Fruit fly (Drosophila melanogaster) whole organism, embryonic: ENCODE data around the gene UbcE2H.

Experiments
- Asciz ChIP-seq: fragments of 200-800 bp; sonication (Bioruptor generic); optimal IDR thresholded peaks from 2 replicates; lab custom pipeline; 2017; ENCODE audit warnings: missing biosample characterization, mild to moderate bottlenecking, missing genetic modification characterization, missing genetic modification reagents
- Awh ChIP-seq: fragments of 200-800 bp; sonication (Bioruptor generic); IDR thresholded peaks from 2 replicates; pipeline ENCODE4, ENCODE4 v1.3.6; 2022; ENCODE audit warnings: missing biosample characterization, missing genetic modification characterization
- Blimp-1 ChIP-seq: fragments of 200-800 bp; sonication (Bioruptor generic); optimal IDR thresholded peaks from 3 replicates; lab custom pipeline; 2018; ENCODE audit warnings: missing biosample characterization, missing genetic modification characterization, mild to moderate bottlenecking, moderate library complexity, missing genetic modification reagents
- CG10462 ChIP-seq: fragments of 200-800 bp; sonication (Bioruptor generic); optimal IDR thresholded peaks from 2 replicates; lab custom pipeline; 2016; ENCODE audit warnings: missing biosample characterization, missing genetic modification characterization
- CG11696 ChIP-seq: fragments of 200-800 bp; sonication (Bioruptor generic); IDR thresholded peaks from 2 replicates; pipeline ENCODE4 v1.3.6; 2022; ENCODE audit warnings: missing biosample characterization, missing genetic modification characterization
- CG12299 ChIP-seq: fragments of 200-800 bp; sonication (Bioruptor generic); optimal IDR thresholded peaks from 2 replicates; lab custom pipeline; 2018; ENCODE audit warnings: missing biosample characterization, mild to moderate bottlenecking, missing genetic modification characterization
- CG14667 ChIP-seq: fragments of 200-800 bp; sonication (Bioruptor generic); IDR thresholded peaks from 2 replicates; pipeline ENCODE4 v1.3.6; 2022; ENCODE audit warnings: missing biosample characterization, missing genetic modification characterization
- CG14965 ChIP-seq: fragments of 200-800 bp; sonication (Bioruptor generic); optimal IDR thresholded peaks from 2 replicates; lab custom pipeline; 2016; ENCODE audit warnings: missing biosample characterization, missing genetic modification characterization, borderline replicate concordance
- CG17328 ChIP-seq: fragments of 200-800 bp; sonication (Bioruptor generic); IDR thresholded peaks from 2 replicates; pipeline ENCODE4 v1.3.6; 2022; ENCODE audit warnings: missing biosample characterization, missing genetic modification characterization
- CG18262 ChIP-seq: fragments of 200-800 bp; optimal IDR thresholded peaks from 3 replicates; lab custom pipeline; 2019; ENCODE audit warnings: missing biosample characterization, mild to moderate bottlenecking, missing genetic modification characterization, moderate library complexity
- CG18764 ChIP-seq: fragments of 200-800 bp; sonication (Bioruptor generic); optimal IDR thresholded peaks from 3 replicates; lab custom pipeline; 2016; ENCODE audit warnings: missing biosample characterization, missing genetic modification characterization
- CG2120 ChIP-seq: fragments of 200-800 bp; sonication (Bioruptor generic); optimal IDR thresholded peaks from 3 replicates; lab custom pipeline; 2016; ENCODE audit warnings: missing biosample characterization, missing genetic modification characterization
- CG2875 ChIP-seq: fragments of 200-800 bp; sonication (Bioruptor generic); optimal IDR thresholded peaks from 2 replicates; lab custom pipeline; 2017; ENCODE audit warnings: missing biosample characterization, mild to moderate bottlenecking, missing genetic modification characterization, missing genetic modification reagents
- CG30020 ChIP-seq: fragments of 200-800 bp; optimal IDR thresholded peaks from 2 replicates; lab custom pipeline; 2019; ENCODE audit warnings: missing biosample characterization, mild to moderate bottlenecking, missing genetic modification characterization, moderate library complexity
- CG31224 ChIP-seq: fragments of 200-800 bp; sonication (Bioruptor generic); IDR thresholded peaks from 2 replicates; pipeline ENCODE4 v1.3.6; 2022; ENCODE audit warnings: missing biosample characterization, missing genetic modification characterization
- CG4730 ChIP-seq: fragments of 200-800 bp; sonication (Bioruptor generic); IDR thresholded peaks from 2 replicates; pipeline ENCODE4 v1.3.6; 2022; ENCODE audit warnings: missing biosample characterization, missing genetic modification characterization
- CG6813 ChIP-seq: fragments of 200-800 bp; sonication (Bioruptor generic); optimal IDR thresholded peaks from 2 replicates; lab custom pipeline; 2017; ENCODE audit warnings: missing biosample characterization, missing genetic modification characterization, mild to moderate bottlenecking, moderate library complexity, missing genetic modification reagents
- CG7357 ChIP-seq: fragments of 200-800 bp; sonication (Bioruptor generic); IDR thresholded peaks from 3 replicates; pipeline ENCODE4 v1.3.6; 2022; ENCODE audit warnings: missing biosample characterization, missing genetic modification characterization
- CG8089 ChIP-seq: fragments of 200-800 bp; sonication (Bioruptor generic); optimal IDR thresholded peaks from 3 replicates; lab custom pipeline; 2016; ENCODE audit warnings: missing biosample characterization, missing genetic modification characterization
- CG8388 ChIP-seq: fragments of 200-800 bp; sonication (Bioruptor generic); optimal IDR thresholded peaks from 2 replicates; lab custom pipeline; 2019; ENCODE audit warnings: missing biosample characterization, mild to moderate bottlenecking, missing genetic modification characterization, moderate library complexity
- CG8765 ChIP-seq: fragments of 200-800 bp; sonication (Bioruptor generic); IDR thresholded peaks from 2 replicates; pipeline ENCODE4 v1.3.6; 2022; ENCODE audit warnings: missing biosample characterization, missing genetic modification characterization
- CG9817 ChIP-seq: fragments of 200-800 bp; sonication (Bioruptor generic); optimal IDR thresholded peaks from 2 replicates; lab custom pipeline; 2018; ENCODE audit warnings: missing biosample characterization, mild to moderate bottlenecking, missing genetic modification characterization, moderate library complexity
- Dek ChIP-seq: fragments of 200-800 bp; sonication (Bioruptor generic); optimal IDR thresholded peaks from 3 replicates; lab custom pipeline; 2019; ENCODE audit warnings: missing biosample characterization, mild to moderate bottlenecking, missing genetic modification characterization, moderate library complexity
- Dll ChIP-seq: fragments of 200-800 bp; sonication (Bioruptor generic); IDR thresholded peaks from 4 replicates; pipeline ENCODE4 v1.3.6; 2022; ENCODE audit warnings: missing biosample characterization, missing genetic modification characterization; ENCODE audit not compliant: partially characterized antibody
- Ets97D ChIP-seq: fragments of 200-800 bp; sonication (Bioruptor generic); optimal IDR thresholded peaks from 3 replicates; lab custom pipeline; 2016; ENCODE audit warnings: missing biosample characterization, missing genetic modification characterization
- Fer3 ChIP-seq: fragments of 200-800 bp; sonication (Bioruptor generic); optimal IDR thresholded peaks from 2 replicates; lab custom pipeline; 2018; ENCODE audit warnings: missing biosample characterization, mild to moderate bottlenecking, missing genetic modification characterization, moderate library complexity
- HHEX ChIP-seq: fragments of 200-800 bp; sonication (Bioruptor generic); optimal IDR thresholded peaks from 3 replicates; lab custom pipeline; 2017; ENCODE audit warnings: missing biosample characterization, mild to moderate bottlenecking, missing genetic modification characterization, missing genetic modification reagents
- Hsf ChIP-seq: fragments of 200-800 bp; sonication (Bioruptor generic); optimal IDR thresholded peaks from 3 replicates; lab custom pipeline; 2016; ENCODE audit warnings: missing biosample characterization, missing genetic modification characterization
- PHDP ChIP-seq: fragments of 200-800 bp; sonication (Bioruptor generic); optimal IDR thresholded peaks from 3 replicates; lab custom pipeline; 2018; ENCODE audit warnings: missing biosample characterization, mild to moderate bottlenecking, missing genetic modification characterization, moderate library complexity
- Pdp1 ChIP-seq, 2 experiments: fragments of 200-800 bp; sonication (Bioruptor generic); optimal IDR thresholded peaks; 3 replicates each; lab custom pipeline; 2016; ENCODE audit warnings: missing biosample characterization in 2 of 2, missing genetic modification characterization in 2 of 2, mild to moderate bottlenecking in 1 of 2, moderate library complexity in 1 of 2
- Ptx1 ChIP-seq: fragments of 200-800 bp; sonication (Bioruptor generic); IDR thresholded peaks from 2 replicates; pipeline ENCODE4 v1.3.6; 2022; ENCODE audit warnings: missing biosample characterization, missing genetic modification characterization
- Six4 ChIP-seq: fragments of 200-800 bp; sonication (Bioruptor generic); optimal IDR thresholded peaks from 2 replicates; lab custom pipeline; 2016; ENCODE audit warnings: missing biosample characterization, missing genetic modification characterization
- Spps ChIP-seq: fragments of 200-800 bp; sonication (Bioruptor generic); optimal IDR thresholded peaks from 2 replicates; lab custom pipeline; 2018; ENCODE audit warnings: missing biosample characterization, mild to moderate bottlenecking, missing genetic modification characterization
- bowl ChIP-seq: fragments of 200-800 bp; sonication (Bioruptor generic); IDR thresholded peaks from 2 replicates; pipeline ENCODE4 v1.3.6; 2022; ENCODE audit warnings: missing biosample characterization, missing genetic modification characterization
- chinmo ChIP-seq: fragments of 200-800 bp; sonication (Bioruptor generic); IDR thresholded peaks from 4 replicates; pipeline ENCODE4 v1.3.6; 2022; ENCODE audit warnings: missing biosample characterization, missing genetic modification characterization; ENCODE audit not compliant: partially characterized antibody
- dmrt99B ChIP-seq: fragments of 200-800 bp; sonication (Bioruptor generic); optimal IDR thresholded peaks from 2 replicates; lab custom pipeline; 2018; ENCODE audit warnings: missing biosample characterization, mild to moderate bottlenecking, missing genetic modification characterization, moderate library complexity
- gsb ChIP-seq: fragments of 200-800 bp; sonication (Bioruptor generic); IDR thresholded peaks from 2 replicates; pipeline ENCODE4 v1.3.6; 2022; ENCODE audit warnings: missing biosample characterization, missing genetic modification characterization
- kah ChIP-seq: fragments of 200-800 bp; sonication (Bioruptor generic); optimal IDR thresholded peaks from 2 replicates; lab custom pipeline; 2018; ENCODE audit warnings: missing biosample characterization, mild to moderate bottlenecking, missing genetic modification characterization
- lmd ChIP-seq: fragments of 200-800 bp; sonication (Bioruptor generic); IDR thresholded peaks from 2 replicates; pipeline ENCODE4 v1.3.6; 2022; ENCODE audit warnings: missing biosample characterization, missing genetic modification characterization
- lov ChIP-seq, 2 experiments: fragments of 200-800 bp in 1 of 2; fragments of >200 bp in 1 of 2; sonication (Bioruptor generic) in 1 of 2; IDR thresholded peaks in 1 of 2; optimal IDR thresholded peaks in 1 of 2; 2 replicates in 1 of 2; 3 replicates in 1 of 2; pipeline versions ENCODE4 v1.3.6 to Lab custom; 2017 to 2022; ENCODE audit warnings: missing biosample characterization in 1 of 2, missing genetic modification characterization in 1 of 2
- nerfin-2 ChIP-seq: fragments of 200-800 bp; sonication (Bioruptor generic); IDR thresholded peaks from 2 replicates; pipeline ENCODE4 v1.3.6; 2022; ENCODE audit warnings: missing biosample characterization, missing genetic modification characterization; ENCODE audit not compliant: partially characterized antibody
- org-1 ChIP-seq: fragments of 200-800 bp; sonication (Bioruptor generic); optimal IDR thresholded peaks from 2 replicates; lab custom pipeline; 2017; ENCODE audit warnings: missing biosample characterization, missing genetic modification characterization
- p53 ChIP-seq: fragments of 200-800 bp; sonication (Bioruptor generic); optimal IDR thresholded peaks from 2 replicates; lab custom pipeline; 2016; ENCODE audit warnings: missing biosample characterization, missing genetic modification characterization
- sens-2 ChIP-seq: fragments of 200-800 bp; sonication (Bioruptor generic); IDR thresholded peaks from 2 replicates; pipeline ENCODE4 v1.3.6; 2022; ENCODE audit warnings: missing biosample characterization, missing genetic modification characterization
- so ChIP-seq: fragments of 200-800 bp; sonication (Bioruptor generic); IDR thresholded peaks from 3 replicates; pipeline ENCODE4 v1.3.6; 2022; ENCODE audit warnings: missing biosample characterization, missing genetic modification characterization
- sob ChIP-seq: fragments of 200-800 bp; sonication (Bioruptor generic); IDR thresholded peaks from 2 replicates; pipeline ENCODE4 v1.3.6; 2022; ENCODE audit warnings: missing biosample characterization, missing genetic modification characterization
- twi ChIP-seq: fragments of 200-800 bp; optimal IDR thresholded peaks from 2 replicates; lab custom pipeline; 2019; ENCODE audit warnings: missing biosample characterization, mild to moderate bottlenecking, missing genetic modification characterization, moderate library complexity
- yki ChIP-seq: fragments of >200 bp; optimal IDR thresholded peaks from 3 replicates; lab custom pipeline; 2018

The UbcE2H gene

DNA sequence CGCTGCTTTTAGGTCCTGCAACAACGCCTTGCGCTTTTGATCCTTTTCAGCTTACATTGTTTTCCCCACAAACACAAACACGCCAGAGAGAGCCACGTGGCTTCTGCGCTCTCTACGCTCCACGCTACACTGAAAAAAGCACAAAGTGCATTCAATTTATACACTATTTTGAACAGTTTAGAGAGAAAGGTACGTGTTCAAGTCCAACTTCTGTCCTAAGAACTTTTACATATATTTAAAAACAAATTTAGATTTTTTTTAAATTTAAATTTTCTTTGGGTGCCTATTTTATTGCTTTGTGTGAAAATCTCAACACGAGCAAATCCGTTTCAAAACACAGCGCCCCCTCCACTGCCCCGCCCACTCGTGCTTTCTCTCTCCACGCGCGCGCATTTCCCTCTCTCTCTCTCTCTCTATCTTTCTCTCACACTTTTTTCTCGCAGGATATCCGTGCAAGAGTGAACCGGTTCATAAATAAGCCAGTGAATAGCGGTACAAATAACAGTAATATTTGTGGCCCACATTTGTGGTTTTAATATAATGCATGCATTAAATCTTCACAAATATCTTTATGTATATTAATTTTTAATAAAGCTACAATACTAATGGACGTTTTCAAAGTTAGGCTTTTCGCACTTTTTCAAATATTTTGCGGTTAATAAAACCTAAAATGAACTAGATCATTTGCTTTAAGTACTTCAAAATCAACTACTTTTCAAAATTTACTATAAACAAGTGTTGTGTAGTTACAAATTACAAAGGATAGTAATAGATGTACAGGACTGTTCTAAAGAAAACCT is 6.4 kb upstream of the UbcE2H start (continued):
- TF ChIP-seq Hsf (GFP tag; lab: Kevin White, UChicago) (peak; percentile 76), CG8388 (peak; percentile 81), Asciz (GFP tag; lab: Kevin White, UChicago) (peak; percentile 81), CG8089 (no peak), sob (peak; percentile 89), nerfin-2 (GFP tag; lab: Robert Waterston, UW) (no peak), CG18764 (GFP tag; lab: Kevin White, UChicago) (peak; percentile 34), CG6813 (GFP tag; lab: Kevin White, UChicago) (peak; percentile 81), CG4730 (GFP tag; lab: Robert Waterston, UW) (peak; percentile 80), CG30020 (tag; lab: Kevin White, UChicago) (no peak), CG14965 (GFP tag; lab: Kevin White, UChicago) (no peak), Awh (GFP tag; lab: Robert Waterston, UW) (peak; percentile 83), HHEX (GFP tag; lab: Kevin White, UChicago) (peak; percentile 84), lov (optimal IDR thresholded peaks at IDR 0.05; lab: Kevin White, UChicago) (no peak), lov (GFP tag; IDR thresholded peaks at IDR 0.05; lab: Robert Waterston, UW) (peak; percentile 87; the same call in 1 of the 3 replicates), CG17328 (peak; percentile 88), Dll (no peak), Fer3 (tag; lab: Kevin White, UChicago) (peak; percentile 82), Pdp1 (GFP tag; optimal IDR thresholded peaks at IDR 0.05; lab: Kevin White, UChicago) (peak; percentile 59), CG12299 (tag; lab: Kevin White, UChicago) (peak; percentile 74), Dek (tag; lab: Kevin White, UChicago) (peak; percentile 86), CG7357 (GFP tag; lab: Robert Waterston, UW) (peak; percentile 77), CG14667 (GFP tag; lab: Robert Waterston, UW) (peak; percentile 71), CG2120 (GFP tag; lab: Kevin White, UChicago) (peak; percentile 84), twi (tag; lab: Kevin White, UChicago) (peak; percentile 32), CG31224 (GFP tag; lab: Robert Waterston, UW) (peak; percentile 47; the same call in 1 of the 2 replicates), CG10462 (GFP tag; lab: Kevin White, UChicago) (peak; percentile 39), kah (peak; percentile 42), sens-2 (GFP tag; lab: Robert Waterston, UW) (peak; percentile 64), Spps (tag; lab: Kevin White, UChicago) (peak; percentile 58), Six4 (GFP tag; lab: Kevin White, UChicago) (peak; percentile 70), dmrt99B (peak; percentile 90), gsb (GFP tag; lab: Robert Waterston, UW) (peak; percentile 78), org-1 (peak; percentile 70), so (GFP tag; lab: Robert Waterston, UW) (peak; percentile 88), yki (lab: Kevin White, UChicago) (no peak), CG9817 (tag; lab: Kevin White, UChicago) (peak; percentile 57), bowl (GFP tag; lab: Robert Waterston, UW) (peak; percentile 79; the same call in 1 of the 2 replicates), Blimp-1 (GFP tag; lab: Kevin White, UChicago) (peak; percentile 84), Ets97D (GFP tag; lab: Kevin White, UChicago) (peak; percentile 6), CG11696 (GFP tag; lab: Robert Waterston, UW) (peak; percentile 85), lmd (peak; percentile 85), PHDP (peak; percentile 85), p53 (GFP tag; lab: Kevin White, UChicago) (no peak), CG18262 (tag; lab: Kevin White, UChicago) (peak; percentile 82), CG2875 (GFP tag; lab: Kevin White, UChicago) (peak; percentile 79), chinmo (GFP tag; lab: Robert Waterston, UW) (no peak), CG8765 (GFP tag; lab: Robert Waterston, UW) (no peak), Ptx1 (peak; percentile 89)
